Worm (Caenorhabditis elegans): ENCODE results near the gene irld-52.
"Not testable (repeated sequence)": the region's sequence is repeated elsewhere in the genome, so short reads cannot be mapped to it uniquely, and the experiment has no call there.

The irld-52 gene

ce11 chrV:15758449-15758848 is 21.0 kb upstream of the irld-52 start, which contains the start of gene str-9:
Gene str-9 (plus strand): TSS chrV:15758749.
- TF ChIP-seq dao-5 (tag; optimal IDR thresholded peaks at IDR 0.05) (no peak), W03F9.2 (tag; optimal IDR thresholded peaks at IDR 0.05) (no peak), him-1 (tag; optimal IDR thresholded peaks at IDR 0.05) (no peak)

ce11 chrV:15766122-15766594 is 13.3 kb upstream of the irld-52 start, which contains the start of the genes haf-3 and F57A10.2:
Gene haf-3 (minus strand): TSS chrV:15766172.
Gene F57A10.2 (plus strand): TSS chrV:15766575.
- TF ChIP-seq W03F9.2 (tag; optimal IDR thresholded peaks at IDR 0.05) (peak; percentile 95), him-1 (tag; optimal IDR thresholded peaks at IDR 0.05) (peak; percentile 47), dao-5 (tag; optimal IDR thresholded peaks at IDR 0.05) (no peak)

ce11 chrV:15769072-15769471 is 10.4 kb upstream of the irld-52 start, which contains the start of gene F57A10.4:
Gene F57A10.4 (plus strand): TSS chrV:15769438.
- TF ChIP-seq W03F9.2 (tag; optimal IDR thresholded peaks at IDR 0.05) (no peak), dao-5 (tag; optimal IDR thresholded peaks at IDR 0.05) (no peak), him-1 (tag; optimal IDR thresholded peaks at IDR 0.05) (no peak)

ce11 chrV:15773141-15773540 is 6.3 kb upstream of the irld-52 start, which contains the start of gene nhr-60:
Gene nhr-60 (minus strand): TSS chrV:15773241.
- TF ChIP-seq dao-5 (tag; optimal IDR thresholded peaks at IDR 0.05) (no peak), him-1 (tag; optimal IDR thresholded peaks at IDR 0.05) (no peak), W03F9.2 (tag; optimal IDR thresholded peaks at IDR 0.05) (no peak)

- TF ChIP-seq dao-5 (tag; optimal IDR thresholded peaks at IDR 0.05) (no peak), W03F9.2 (tag; optimal IDR thresholded peaks at IDR 0.05) (no peak)
Observed at ce11 chrV:15773941-15774340, 5.5 kb upstream of the irld-52 start.

- TF ChIP-seq him-1 (tag; optimal IDR thresholded peaks at IDR 0.05) = no peak
- no peak for TF ChIP-seq dao-5 (tag; optimal IDR thresholded peaks at IDR 0.05)
Observed at ce11 chrV:15776651-15777050, 2.8 kb upstream of the irld-52 start, which contains the start of gene nhr-283. Gene nhr-283 (minus strand): TSS chrV:15776751.

ce11 chrV:15781086-15781485 is 1.6 kb downstream of the irld-52 start, which contains the start of gene T26E4.2:
Gene T26E4.2 (plus strand): TSS chrV:15781386.
- TF ChIP-seq him-1 (tag; optimal IDR thresholded peaks at IDR 0.05) = no peak
- TF ChIP-seq dao-5 (tag; optimal IDR thresholded peaks at IDR 0.05) = no peak
- TF ChIP-seq W03F9.2 (tag; optimal IDR thresholded peaks at IDR 0.05) = no peak

ce11 chrV:15782494-15782893 is 3.0 kb downstream of the irld-52 start, which contains the start of gene T26E4.3:
Gene T26E4.3 (plus strand): TSS chrV:15782794.
- TF ChIP-seq dao-5 (tag; optimal IDR thresholded peaks at IDR 0.05) = no peak
- no peak for TF ChIP-seq him-1 (tag; optimal IDR thresholded peaks at IDR 0.05)
- no peak for TF ChIP-seq W03F9.2 (tag; optimal IDR thresholded peaks at IDR 0.05)

ce11 chrV:15792409-15792808 is 12.9 kb downstream of the irld-52 start, which contains the start of gene T26E4.4:
Gene T26E4.4 (minus strand): TSS chrV:15792509.
- TF ChIP-seq dao-5 (tag; optimal IDR thresholded peaks at IDR 0.05) = no peak
- no peak for TF ChIP-seq him-1 (tag; optimal IDR thresholded peaks at IDR 0.05)
- TF ChIP-seq W03F9.2 (tag; optimal IDR thresholded peaks at IDR 0.05) = no peak

- TF ChIP-seq him-1 (tag; optimal IDR thresholded peaks at IDR 0.05) (no peak), dao-5 (tag; optimal IDR thresholded peaks at IDR 0.05) (no peak), W03F9.2 (tag; optimal IDR thresholded peaks at IDR 0.05) (no peak)
Observed at ce11 chrV:15793270-15793669, 13.8 kb downstream of the irld-52 start, which contains the start of gene T26E4.7. Gene T26E4.7 (plus strand): TSS chrV:15793570.

- no peak for TF ChIP-seq W03F9.2 (tag; optimal IDR thresholded peaks at IDR 0.05)
- TF ChIP-seq him-1 (tag; optimal IDR thresholded peaks at IDR 0.05) = no peak
- no peak for TF ChIP-seq dao-5 (tag; optimal IDR thresholded peaks at IDR 0.05)
Observed at ce11 chrV:15796087-15796486, 16.6 kb downstream of the irld-52 start, which contains the start of gene nhr-223. Gene nhr-223 (plus strand): TSS chrV:15796387.

ce11 chrV:15798108-15798507 is 18.6 kb downstream of the irld-52 start, which contains the start of gene T26E4.10:
Gene T26E4.10 (minus strand): TSS chrV:15798208.
- TF ChIP-seq him-1 (tag; optimal IDR thresholded peaks at IDR 0.05) = no peak
- TF ChIP-seq W03F9.2 (tag; optimal IDR thresholded peaks at IDR 0.05) = no peak
- no peak for TF ChIP-seq dao-5 (tag; optimal IDR thresholded peaks at IDR 0.05)

ce11 chrV:15802623-15803022 is 23.1 kb downstream of the irld-52 start, which contains the start of gene T26E4.9:
Gene T26E4.9 (minus strand): TSS chrV:15802723.
- not testable (repeated sequence) for TF ChIP-seq W03F9.2, dao-5, him-1 (tag; optimal IDR thresholded peaks at IDR 0.05)

- not testable (repeated sequence) for TF ChIP-seq W03F9.2, dao-5, him-1 (tag; optimal IDR thresholded peaks at IDR 0.05)
Observed at ce11 chrV:15803079-15803478, 23.6 kb downstream of the irld-52 start, which contains the start of gene srd-27. Gene srd-27 (plus strand): TSS chrV:15803379.
